Fruit fly (Drosophila melanogaster): ENCODE data around the gene ogre.

Gene ogre

DNA sequence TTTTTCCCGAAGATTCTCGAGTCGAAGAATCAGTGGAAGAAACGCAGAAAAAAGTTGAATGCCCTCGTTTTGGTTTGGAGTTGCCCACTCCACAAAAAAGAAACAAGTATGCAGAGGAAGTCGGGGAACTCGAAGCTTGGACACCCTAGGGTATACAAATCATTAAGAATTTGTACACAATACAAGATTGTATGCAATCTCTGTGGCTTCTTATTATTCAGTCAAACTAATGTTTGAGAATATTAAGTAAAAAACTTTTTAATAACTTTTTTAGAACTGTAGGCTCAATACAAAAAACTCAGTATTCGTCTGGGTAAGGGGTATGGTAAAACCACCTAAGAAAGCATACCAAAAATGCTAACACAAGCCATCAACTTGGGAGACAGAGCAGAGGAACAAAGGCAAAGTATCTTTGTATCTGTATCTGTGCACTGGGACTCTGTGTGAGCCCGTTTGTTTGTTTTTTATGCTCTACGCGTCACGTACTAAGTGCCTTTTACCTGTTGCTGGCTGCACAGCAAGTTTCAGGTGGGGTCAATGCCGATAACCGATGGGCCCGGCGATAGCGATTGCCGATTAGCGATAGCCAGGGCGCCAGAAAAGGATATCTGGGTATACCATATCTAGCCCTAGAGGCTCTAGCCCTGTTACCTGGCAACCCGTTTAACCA, 5.8 kb downstream of the ogre start (continued):
- TF ChIP-seq dsx (GFP tag; optimal IDR thresholded peaks at IDR 0.05; ENCODE audit: poor library complexity, severe bottlenecking), result peak; percentile 88
- peak; percentile 93 for TF ChIP-seq Eip93F (GFP tag; optimal IDR thresholded peaks at IDR 0.05)
- TF ChIP-seq Sox14 (GFP tag; optimal IDR thresholded peaks at IDR 0.05), result peak; percentile 95
- TF ChIP-seq cyc (GFP tag; optimal IDR thresholded peaks at IDR 0.05), result peak; percentile 93
- TF ChIP-seq CG6854 (GFP tag; optimal IDR thresholded peaks at IDR 0.05), result peak; percentile 76
- TF ChIP-seq fkh (GFP tag; optimal IDR thresholded peaks at IDR 0.05), result peak; percentile 49
- peak; percentile 69 for TF ChIP-seq CG8319 (GFP tag; optimal IDR thresholded peaks at IDR 0.05)
- TF ChIP-seq esn (GFP tag; optimal IDR thresholded peaks at IDR 0.05), result peak; percentile 97
- TF ChIP-seq dac (GFP tag; optimal IDR thresholded peaks at IDR 0.05), result peak; percentile 55
- TF ChIP-seq Gug (GFP tag; IDR thresholded peaks at IDR 0.05), result peak; percentile 58
- peak; percentile 44 to 79 for TF ChIP-seq salr (GFP tag; optimal IDR thresholded peaks at IDR 0.05)
- TF ChIP-seq CG11762 (GFP tag; optimal IDR thresholded peaks at IDR 0.05; ENCODE audit: insufficient read depth), result peak; percentile 70
- no peak; the same call in 1 of the 2 replicates for TF ChIP-seq CG11294 (GFP tag; IDR thresholded peaks at IDR 0.05)
- TF ChIP-seq pdm3 (GFP tag; optimal IDR thresholded peaks at IDR 0.05), result peak; percentile 91
- peak; percentile 68 for TF ChIP-seq CG9139 (GFP tag; optimal IDR thresholded peaks at IDR 0.05)
- TF ChIP-seq eg (GFP tag; IDR thresholded peaks at IDR 0.05), result peak; percentile 70
- peak; percentile 54 for TF ChIP-seq CG4318 (GFP tag; optimal IDR thresholded peaks at IDR 0.05)
- TF ChIP-seq CG3919 (GFP tag; optimal IDR thresholded peaks at IDR 0.05), result peak; percentile 91
- peak; percentile 91 for TF ChIP-seq CG10631 (GFP tag; optimal IDR thresholded peaks at IDR 0.05)
- peak; percentile 96 for TF ChIP-seq Met (GFP tag; optimal IDR thresholded peaks at IDR 0.05)
- peak; percentile 90 for TF ChIP-seq acj6 (GFP tag; optimal IDR thresholded peaks at IDR 0.05)
- peak; percentile 96 for TF ChIP-seq vri (GFP tag; optimal IDR thresholded peaks at IDR 0.05)

DNA sequence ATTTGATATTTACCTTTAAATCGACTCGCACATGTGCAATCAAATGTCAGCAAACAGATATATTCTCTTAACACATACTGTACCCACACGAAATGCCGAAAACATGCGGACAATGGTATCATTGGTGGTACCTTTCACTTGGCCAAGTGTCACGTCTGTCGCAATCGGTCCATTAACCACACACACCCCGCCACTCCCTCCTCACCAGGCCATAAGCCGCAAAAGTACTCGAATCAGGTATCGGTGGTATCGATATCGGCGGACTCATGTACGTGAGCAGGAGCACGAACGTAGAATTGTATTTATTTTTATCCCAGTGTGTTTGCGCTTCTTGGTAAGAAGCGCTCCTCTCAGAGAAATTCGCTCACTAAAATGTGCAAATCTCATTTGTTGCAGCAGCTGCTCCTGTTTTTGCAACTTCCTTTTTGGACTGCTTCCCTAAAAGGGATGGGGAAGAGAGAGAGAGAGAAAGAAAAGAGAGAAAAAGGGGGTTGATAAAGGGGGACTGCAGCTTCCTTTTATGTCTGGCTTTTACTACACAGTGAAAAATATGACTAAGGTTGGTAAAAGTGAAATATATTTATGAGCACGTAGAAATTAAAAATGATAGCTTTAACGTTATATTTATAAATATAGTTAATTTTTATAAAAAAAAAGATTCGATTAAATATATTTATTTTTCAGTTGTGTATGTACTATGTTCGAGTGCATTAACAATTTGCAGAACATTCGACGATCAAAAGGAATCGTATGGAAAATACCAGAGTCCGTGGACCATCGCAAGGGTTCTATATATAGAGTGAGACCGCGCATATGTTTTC, 7.4 kb downstream of the ogre start:
- TF ChIP-seq fd85E (GFP tag; optimal IDR thresholded peaks at IDR 0.05) (no peak), CG8119 (GFP tag; IDR thresholded peaks at IDR 0.05) (peak; percentile 74), CG10669 (GFP tag; optimal IDR thresholded peaks at IDR 0.05) (peak; percentile 44), dac (GFP tag; optimal IDR thresholded peaks at IDR 0.05) (no peak), CG3032 (tag; optimal IDR thresholded peaks at IDR 0.05) (peak; percentile 68), CG8319 (GFP tag; optimal IDR thresholded peaks at IDR 0.05) (no peak), dsx (GFP tag; optimal IDR thresholded peaks at IDR 0.05; ENCODE audit: poor library complexity, severe bottlenecking) (peak; percentile 84), CG34406 (GFP tag; optimal IDR thresholded peaks at IDR 0.05) (peak; percentile 51), svp (GFP tag) (peak; percentile 80), eg (GFP tag; IDR thresholded peaks at IDR 0.05) (0 out of 3 replicates have a peak, but pooled peaks have one; percentile 21), CG3919 (GFP tag; optimal IDR thresholded peaks at IDR 0.05) (peak; percentile 62), CG32006 (GFP tag; optimal IDR thresholded peaks at IDR 0.05) (peak; percentile 30), Met (GFP tag; optimal IDR thresholded peaks at IDR 0.05) (peak; percentile 36), vri (GFP tag; optimal IDR thresholded peaks at IDR 0.05) (no peak), CG11902 (GFP tag; optimal IDR thresholded peaks at IDR 0.05) (no peak), CG6163 (GFP tag; IDR thresholded peaks at IDR 0.05) (peak; percentile 79), ss (GFP tag; optimal IDR thresholded peaks at IDR 0.05) (peak; percentile 87 to 88), Eip93F (GFP tag; optimal IDR thresholded peaks at IDR 0.05) (no peak), OdsH (GFP tag; optimal IDR thresholded peaks at IDR 0.05) (peak; percentile 51), fd59A (GFP tag; optimal IDR thresholded peaks at IDR 0.05) (peak; percentile 41), Sox15 (GFP tag; optimal IDR thresholded peaks at IDR 0.05) (no peak), CG1621 (tag; optimal IDR thresholded peaks at IDR 0.05) (no peak), Hr38 (GFP tag; optimal IDR thresholded peaks at IDR 0.05) (no peak), Eip75B (GFP tag; optimal IDR thresholded peaks at IDR 0.05) (peak; percentile 29), CG6854 (GFP tag; optimal IDR thresholded peaks at IDR 0.05) (peak; percentile 30), CG11294 (GFP tag; IDR thresholded peaks at IDR 0.05) (no peak), CG7368 (GFP tag; optimal IDR thresholded peaks at IDR 0.05) (peak; percentile 28), Sox14 (GFP tag; optimal IDR thresholded peaks at IDR 0.05) (no peak), CG6792 (GFP tag; optimal IDR thresholded peaks at IDR 0.05) (peak; percentile 52), Eip78C (GFP tag) (peak; percentile 87), esn (GFP tag; optimal IDR thresholded peaks at IDR 0.05) (peak; percentile 49), pdm3 (GFP tag; optimal IDR thresholded peaks at IDR 0.05) (peak; percentile 14), acj6 (GFP tag; optimal IDR thresholded peaks at IDR 0.05) (peak; percentile 61), spab (GFP tag; optimal IDR thresholded peaks at IDR 0.05) (peak; percentile 56), Hr39 (GFP tag; optimal IDR thresholded peaks at IDR 0.05) (no peak), Gug (GFP tag; IDR thresholded peaks at IDR 0.05) (0 out of 2 replicates have a peak, but pooled peaks have one; percentile 27), Sox102F (GFP tag; optimal IDR thresholded peaks at IDR 0.05) (peak; percentile 39)
